Fruit fly (Drosophila melanogaster) whole organism, pupa: ENCODE data around the gene Remo.

ENCODE experiments used
- CG13204 ChIP-seq: fragments of 200-800 bp; sonication (Bioruptor generic); optimal IDR thresholded peaks from 2 replicates; lab custom pipeline; 2018; ENCODE audit warnings: missing biosample characterization, mild to moderate bottlenecking, missing genetic modification characterization, moderate library complexity
- CG17806 ChIP-seq: fragments of 200-800 bp; sonication (Bioruptor generic); optimal IDR thresholded peaks from 2 replicates; lab custom pipeline; 2018; ENCODE audit warnings: missing biosample characterization, mild to moderate bottlenecking, missing genetic modification characterization, moderate library complexity
- CG32121 ChIP-seq: fragments of 200-800 bp; sonication (Bioruptor generic); IDR thresholded peaks from 2 replicates; pipeline ENCODE4 v1.3.6; 2022; ENCODE audit warnings: missing biosample characterization, missing genetic modification characterization
- CG34367 ChIP-seq: fragments of 200-800 bp; sonication (Bioruptor generic); optimal IDR thresholded peaks from 2 replicates; lab custom pipeline; 2018; ENCODE audit warnings: missing biosample characterization, mild to moderate bottlenecking, missing genetic modification characterization
- CG8159 ChIP-seq: fragments of 200-800 bp; sonication (Bioruptor generic); optimal IDR thresholded peaks from 3 replicates; lab custom pipeline; 2018; ENCODE audit warnings: missing biosample characterization, mild to moderate bottlenecking, missing genetic modification characterization, moderate library complexity
- CG9948 ChIP-seq: fragments of 200-800 bp; sonication (Bioruptor generic); optimal IDR thresholded peaks from 2 replicates; lab custom pipeline; 2018; ENCODE audit warnings: missing biosample characterization, mild to moderate bottlenecking, missing genetic modification characterization, moderate library complexity
- EcR ChIP-seq: fragments of 200-800 bp; sonication (Bioruptor generic); optimal IDR thresholded peaks from 3 replicates; lab custom pipeline; 2019; ENCODE audit warnings: missing biosample characterization, missing genetic modification characterization, mild to moderate bottlenecking, moderate library complexity, missing genetic modification reagents
- Ets98B ChIP-seq: fragments of 200-800 bp; sonication (Bioruptor generic); IDR thresholded peaks from 2 replicates; pipeline ENCODE4 v1.3.6; 2022; ENCODE audit warnings: missing biosample characterization, missing genetic modification characterization
- Pif1B ChIP-seq: fragments of 200-800 bp; sonication (Bioruptor generic); optimal IDR thresholded peaks from 3 replicates; lab custom pipeline; 2016; ENCODE audit warnings: missing biosample characterization, missing genetic modification characterization
- gl ChIP-seq: fragments of 200-800 bp; sonication (Bioruptor generic); optimal IDR thresholded peaks from 2 replicates; lab custom pipeline; 2018; ENCODE audit warnings: missing biosample characterization, mild to moderate bottlenecking, missing genetic modification characterization
- rn ChIP-seq: fragments of 200-800 bp; sonication (Bioruptor generic); IDR thresholded peaks from 2 replicates; pipeline ENCODE4 v1.3.6; 2022; ENCODE audit warnings: missing biosample characterization, missing genetic modification characterization

dm6 chrX:13281244-13281877, 6.5 kb upstream of the Remo start:
- no peak for TF ChIP-seq EcR (GFP tag; lab: Kevin White, UChicago)
- no peak for TF ChIP-seq rn (GFP tag; lab: Robert Waterston, UW)
- no peak for TF ChIP-seq CG8159 (tag; lab: Kevin White, UChicago)
- TF ChIP-seq CG17806 (tag; lab: Kevin White, UChicago): no peak
- TF ChIP-seq CG9948: no peak
- no peak for TF ChIP-seq Ets98B (GFP tag; lab: Robert Waterston, UW)
- no peak for TF ChIP-seq CG13204
- no peak for TF ChIP-seq CG34367 (tag; lab: Kevin White, UChicago)
- no peak for TF ChIP-seq gl (tag; lab: Kevin White, UChicago)
- TF ChIP-seq Pif1B (GFP tag; lab: Kevin White, UChicago): no peak
- TF ChIP-seq CG32121 (GFP tag; lab: Robert Waterston, UW): no peak
